Fruit fly (Drosophila melanogaster): ENCODE results near the gene CG3062.

CG3062 gene

DNA sequence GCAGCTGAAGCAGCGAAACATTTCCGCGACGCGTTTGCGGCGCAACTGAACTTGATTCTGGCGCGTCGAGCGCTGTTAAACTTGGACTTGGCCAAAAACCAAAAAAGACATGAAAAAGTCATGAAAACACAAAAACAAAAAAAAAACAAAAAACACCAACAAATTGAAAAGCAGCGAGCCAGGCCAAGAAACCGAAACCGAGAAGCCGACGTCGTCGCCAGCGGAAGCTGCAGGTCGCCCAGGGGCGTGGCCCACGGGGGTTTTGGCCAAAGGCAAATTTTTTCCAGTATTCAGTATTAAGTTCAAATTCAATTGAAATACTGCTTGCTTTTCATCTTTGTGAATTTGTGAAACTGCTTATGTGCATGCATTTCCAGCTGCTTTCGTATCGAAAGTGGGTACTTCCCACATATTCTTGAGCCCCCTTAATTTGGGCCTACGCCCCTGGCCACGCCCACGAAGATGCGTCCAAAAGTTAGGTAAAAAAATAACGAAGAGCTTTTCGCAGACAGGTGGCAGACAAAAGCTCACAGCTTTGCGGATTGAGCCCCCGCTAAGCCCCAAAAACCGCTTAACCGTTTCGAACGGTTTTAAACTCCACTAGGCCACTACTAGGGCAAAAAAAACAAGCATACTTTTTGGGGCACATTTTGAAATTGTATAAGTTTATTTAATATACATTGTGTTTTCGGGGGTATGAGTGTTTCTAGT is 22.1 kb upstream of the CG3062 start, which contains the start of gene CG3009 (continued):
- TF ChIP-seq ems (GFP tag; optimal IDR thresholded peaks at IDR 0.05) (peak; percentile 98), Xbp1 (GFP tag; optimal IDR thresholded peaks at IDR 0.05) (peak; percentile 98), Xrp1 (GFP tag; IDR thresholded peaks at IDR 0.05) (peak; percentile 98), Jarid2 (GFP tag; optimal IDR thresholded peaks at IDR 0.05) (peak; percentile 88), CG14050 (GFP tag; IDR thresholded peaks at IDR 0.05) (peak; percentile 96), CG6254 (GFP tag; optimal IDR thresholded peaks at IDR 0.05) (peak; percentile 92), CoRest (tag; optimal IDR thresholded peaks at IDR 0.05) (peak; percentile 97), Gsc (GFP tag; IDR thresholded peaks at IDR 0.05) (peak; percentile 93), CG9932 (GFP tag; IDR thresholded peaks at IDR 0.05) (peak; percentile 99), sug (tag; optimal IDR thresholded peaks at IDR 0.05) (peak; percentile 97), CG15601 (tag; optimal IDR thresholded peaks at IDR 0.05) (peak; percentile 92), Camta (GFP tag; optimal IDR thresholded peaks at IDR 0.05) (peak; percentile 97), CG12659 (GFP tag; optimal IDR thresholded peaks at IDR 0.05) (peak; percentile 99), abd-A (tag; optimal IDR thresholded peaks at IDR 0.05) (peak; percentile 85), CG15514 (GFP tag; optimal IDR thresholded peaks at IDR 0.05) (peak; percentile 95), CG33213 (GFP tag; optimal IDR thresholded peaks at IDR 0.05) (peak; percentile 96), gem (tag; optimal IDR thresholded peaks at IDR 0.05) (peak; percentile 98), fru (optimal IDR thresholded peaks at IDR 0.05) (no peak), Nf-YA (GFP tag; IDR thresholded peaks at IDR 0.05) (peak; percentile 95), CG13624 (GFP tag; optimal IDR thresholded peaks at IDR 0.05) (peak; percentile 98), CG16863 (GFP tag; optimal IDR thresholded peaks at IDR 0.05) (peak; percentile 97), CG4854 (GFP tag; optimal IDR thresholded peaks at IDR 0.05) (peak; percentile 95), dimm (GFP tag; IDR thresholded peaks at IDR 0.05) (peak; percentile 89), Sox102F (GFP tag; optimal IDR thresholded peaks at IDR 0.05) (peak; percentile 97), CG15269 (tag; optimal IDR thresholded peaks at IDR 0.05) (peak; percentile 98), CG15479 (GFP tag; optimal IDR thresholded peaks at IDR 0.05) (no peak), pita (GFP tag; optimal IDR thresholded peaks at IDR 0.05) (peak; percentile 87), CG17802 (tag; optimal IDR thresholded peaks at IDR 0.05) (peak; percentile 84), peb (GFP tag; IDR thresholded peaks at IDR 0.05) (peak; percentile 98), CHES-1-like (GFP tag; optimal IDR thresholded peaks at IDR 0.05) (peak; percentile 99), bcd (GFP tag; optimal IDR thresholded peaks at IDR 0.05) (peak; percentile 98), CG14860 (GFP tag; IDR thresholded peaks at IDR 0.05; ENCODE audit: partially characterized antibody) (no peak), CG1233 (GFP tag; optimal IDR thresholded peaks at IDR 0.05) (peak; percentile 95), croc (GFP tag; conservative IDR thresholded peaks at IDR 0.05) (peak; percentile 93), Myb (GFP tag; optimal IDR thresholded peaks at IDR 0.05) (peak; percentile 92), Mes4 (GFP tag; optimal IDR thresholded peaks at IDR 0.05) (peak; percentile 97), CG7786 (GFP tag; optimal IDR thresholded peaks at IDR 0.05) (peak; percentile 98), vfl (GFP tag; optimal IDR thresholded peaks at IDR 0.05) (peak; percentile 96), mld (GFP tag; IDR thresholded peaks at IDR 0.05; ENCODE audit: partially characterized antibody) (no peak), Elba2 (GFP tag; optimal IDR thresholded peaks at IDR 0.05) (peak; percentile 30), Drgx (GFP tag; IDR thresholded peaks at IDR 0.05) (peak; percentile 98), CG31365 (tag; optimal IDR thresholded peaks at IDR 0.05) (peak; percentile 92), CG13775 (GFP tag; optimal IDR thresholded peaks at IDR 0.05) (peak; percentile 96), unc-4 (GFP tag; IDR thresholded peaks at IDR 0.05; ENCODE audit: partially characterized antibody) (no peak), wor (GFP tag; IDR thresholded peaks at IDR 0.05) (peak; percentile 95), CG4328 (GFP tag; optimal IDR thresholded peaks at IDR 0.05) (peak; percentile 98), ham (GFP tag; IDR thresholded peaks at IDR 0.05) (peak; percentile 96), CG17829 (tag; optimal IDR thresholded peaks at IDR 0.05) (peak; percentile 96), Ptx1 (GFP tag; IDR thresholded peaks at IDR 0.05) (peak; percentile 98), CG8924 (tag; optimal IDR thresholded peaks at IDR 0.05) (peak; percentile 97)

All from whole organism, embryonic.